Worm (Caenorhabditis elegans) whole organism, early embryonic: ENCODE data around the gene bli-1.

Source experiments
- B0310.2 ChIP-seq: sonication (generic microtip); optimal IDR thresholded peaks from 2 replicates; lab custom pipeline; 2016; ENCODE audit warnings: mild to moderate bottlenecking, missing genetic modification characterization, missing compliant biosample characterization
- F13C5.2 ChIP-seq: sonication (generic microtip); optimal IDR thresholded peaks from 2 replicates; lab custom pipeline; 2017; ENCODE audit warnings: mild to moderate bottlenecking, missing genetic modification characterization, inconsistent platforms, missing compliant biosample characterization
- aly-1 ChIP-seq: sonication (generic microtip); optimal IDR thresholded peaks from 2 replicates; lab custom pipeline; 2016; ENCODE audit warnings: missing genetic modification characterization, missing compliant biosample characterization
- ama-1 ChIP-seq: fragments of 150-350 bp; optimal IDR thresholded peaks from 2 replicates; lab custom pipeline; 2014
- ceh-13 ChIP-seq: fragments of 200-800 bp; sonication (Bioruptor generic); optimal IDR thresholded peaks from 2 replicates; lab custom pipeline; 2018; ENCODE audit warnings: mild to moderate bottlenecking, missing genetic modification characterization, missing compliant biosample characterization
- ceh-36 ChIP-seq: sonication (generic microtip); optimal IDR thresholded peaks from 2 replicates; lab custom pipeline; 2016; ENCODE audit warnings: missing genetic modification characterization, inconsistent platforms, missing compliant biosample characterization
- ets-7 ChIP-seq: sonication (generic microtip); optimal IDR thresholded peaks from 2 replicates; lab custom pipeline; 2016; ENCODE audit warnings: missing genotype, missing genetic modification characterization, missing compliant biosample characterization
- flt-1 ChIP-seq: fragments of 200-800 bp; sonication (Bioruptor generic); IDR thresholded peaks from 2 replicates; pipeline ENCODE4 v1.3.6; 2022; ENCODE audit warnings: missing genetic modification characterization, missing compliant biosample characterization
- hmbx-1 ChIP-seq: sonication (generic microtip); optimal IDR thresholded peaks from 2 replicates; lab custom pipeline; 2016; ENCODE audit warnings: mild to moderate bottlenecking, missing genetic modification characterization, missing compliant biosample characterization
- hmg-4 ChIP-seq: fragments of 200-800 bp; sonication (Bioruptor generic); optimal IDR thresholded peaks from 2 replicates; lab custom pipeline; 2018; ENCODE audit warnings: mild to moderate bottlenecking, missing genetic modification characterization, missing compliant biosample characterization
- hnd-1 ChIP-seq: sonication (generic microtip); optimal IDR thresholded peaks from 2 replicates; lab custom pipeline; 2016; ENCODE audit warnings: missing genetic modification characterization, missing compliant biosample characterization
- pes-1 ChIP-seq: fragments of 200-800 bp; sonication (Bioruptor generic); IDR thresholded peaks from 2 replicates; pipeline ENCODE4 v1.3.6; 2022; ENCODE audit warnings: missing genetic modification reagents, missing genetic modification characterization, missing compliant biosample characterization
- scrt-1 ChIP-seq: fragments of 200-800 bp; sonication (Bioruptor generic); IDR thresholded peaks from 2 replicates; pipeline ENCODE4 v1.3.6; 2022; ENCODE audit warnings: missing genetic modification characterization, missing compliant biosample characterization
- sea-1 ChIP-seq: fragments of 200-800 bp; sonication (Bioruptor generic); conservative IDR thresholded peaks from 2 replicates; pipeline ENCODE4 v1.3.6; 2022; ENCODE audit warnings: missing genetic modification characterization, missing compliant biosample characterization
- tbx-11 ChIP-seq: fragments of 200-800 bp; sonication (Bioruptor generic); IDR thresholded peaks from 2 replicates; pipeline ENCODE4 v1.3.6; 2022; ENCODE audit warnings: missing genetic modification characterization, missing compliant biosample characterization
- tbx-37 ChIP-seq: fragments of 200-800 bp; sonication (Bioruptor generic); conservative IDR thresholded peaks from 2 replicates; pipeline ENCODE4 v1.3.6; 2022; ENCODE audit warnings: missing genetic modification reagents, missing genetic modification characterization, missing compliant biosample characterization
- tra-4 ChIP-seq: sonication (generic microtip); optimal IDR thresholded peaks from 2 replicates; lab custom pipeline; 2017; ENCODE audit warnings: missing genetic modification characterization, missing compliant biosample characterization

The bli-1 gene

ce11 chrII:10717124-10717523 lies 8.4 kb downstream of the bli-1 start, which contains the start of gene C09G5.13:
Gene C09G5.13 (plus strand): TSS chrII:10717424.
- TF ChIP-seq pes-1 (GFP tag; lab: Robert Waterston, UW) (no peak), ceh-36 (no peak), hmg-4 (GFP tag; lab: Kevin White, UChicago) (no peak), flt-1 (GFP tag; lab: Robert Waterston, UW) (no peak), hnd-1 (tag; lab: Kevin White, UChicago) (no peak), tra-4 (tag; lab: Kevin White, UChicago) (no peak), F13C5.2 (tag; lab: Kevin White, UChicago) (no peak), scrt-1 (GFP tag; lab: Robert Waterston, UW) (no peak), sea-1 (GFP tag; lab: Robert Waterston, UW) (no peak), tbx-37 (GFP tag; lab: Robert Waterston, UW) (no peak)

- TF ChIP-seq F13C5.2 (tag; lab: Kevin White, UChicago) (no peak), hmg-4 (GFP tag; lab: Kevin White, UChicago) (no peak), aly-1 (tag; lab: Kevin White, UChicago) (no peak), tbx-37 (GFP tag; lab: Robert Waterston, UW) (no peak)
Observed at ce11 chrII:10719931-10720330, 11.2 kb downstream of the bli-1 start, which contains the start of gene mks-5. Gene mks-5 (plus strand): TSS chrII:10720231.

- no peak for TF ChIP-seq ets-7 (tag; lab: Kevin White, UChicago)
- no peak for TF ChIP-seq hmg-4 (GFP tag; lab: Kevin White, UChicago)
- no peak for TF ChIP-seq aly-1 (tag; lab: Kevin White, UChicago)
- TF ChIP-seq tra-4 (tag; lab: Kevin White, UChicago): no peak
- TF ChIP-seq hmbx-1 (tag; lab: Kevin White, UChicago): no peak
- no peak for TF ChIP-seq B0310.2 (tag; lab: Kevin White, UChicago)
- no peak for TF ChIP-seq ama-1 (lab: Kevin White, UChicago)
- no peak for TF ChIP-seq F13C5.2 (tag; lab: Kevin White, UChicago)
- no peak for TF ChIP-seq scrt-1 (GFP tag; lab: Robert Waterston, UW)
- TF ChIP-seq tbx-37 (GFP tag; lab: Robert Waterston, UW): no peak
- TF ChIP-seq hnd-1 (tag; lab: Kevin White, UChicago): no peak
- TF ChIP-seq pes-1 (GFP tag; lab: Robert Waterston, UW): no peak
- TF ChIP-seq ceh-13 (GFP tag; lab: Kevin White, UChicago): no peak
Observed at ce11 chrII:10723069-10723468, 14.3 kb downstream of the bli-1 start, which contains the start of gene C09G5.14. Gene C09G5.14 (minus strand): TSS chrII:10723169.

ce11 chrII:10730702-10731101 lies 21.9 kb downstream of the bli-1 start:
- TF ChIP-seq pes-1 (GFP tag; lab: Robert Waterston, UW): no peak
- TF ChIP-seq tbx-11 (GFP tag; lab: Robert Waterston, UW): no peak
- no peak for TF ChIP-seq B0310.2 (tag; lab: Kevin White, UChicago)

ce11 chrII:10731552-10731951 lies 22.8 kb downstream of the bli-1 start, which contains the start of gene glb-12:
Gene glb-12 (minus strand): TSS chrII:10731652.
- TF ChIP-seq flt-1 (GFP tag; lab: Robert Waterston, UW) (no peak), aly-1 (tag; lab: Kevin White, UChicago) (no peak), tra-4 (tag; lab: Kevin White, UChicago) (no peak), hmbx-1 (tag; lab: Kevin White, UChicago) (no peak), ceh-13 (GFP tag; lab: Kevin White, UChicago) (no peak), F13C5.2 (tag; lab: Kevin White, UChicago) (no peak)

ce11 chrII:10737059-10737458 lies 28.3 kb downstream of the bli-1 start, which contains the start of gene C52A11.3:
Gene C52A11.3 (plus strand): TSS chrII:10737359.
- no peak for TF ChIP-seq sea-1 (GFP tag; lab: Robert Waterston, UW)
- no peak for TF ChIP-seq pes-1 (GFP tag; lab: Robert Waterston, UW)
- no peak for TF ChIP-seq hmg-4 (GFP tag; lab: Kevin White, UChicago)
- TF ChIP-seq tbx-11 (GFP tag; lab: Robert Waterston, UW): no peak
- TF ChIP-seq hnd-1 (tag; lab: Kevin White, UChicago): no peak
- TF ChIP-seq aly-1 (tag; lab: Kevin White, UChicago): no peak
- TF ChIP-seq ceh-13 (GFP tag; lab: Kevin White, UChicago): no peak

ce11 chrII:10744801-10745200 lies 36.0 kb downstream of the bli-1 start:
- TF ChIP-seq ets-7 (tag; lab: Kevin White, UChicago): no peak
- no peak for TF ChIP-seq hmbx-1 (tag; lab: Kevin White, UChicago)
- TF ChIP-seq scrt-1 (GFP tag; lab: Robert Waterston, UW): no peak
- TF ChIP-seq flt-1 (GFP tag; lab: Robert Waterston, UW): no peak
- no peak for TF ChIP-seq ceh-13 (GFP tag; lab: Kevin White, UChicago)
- no peak for TF ChIP-seq sea-1 (GFP tag; lab: Robert Waterston, UW)
- TF ChIP-seq hmg-4 (GFP tag; lab: Kevin White, UChicago): no peak
- TF ChIP-seq aly-1 (tag; lab: Kevin White, UChicago): no peak
- no peak for TF ChIP-seq tra-4 (tag; lab: Kevin White, UChicago)
- no peak for TF ChIP-seq pes-1 (GFP tag; lab: Robert Waterston, UW)
- TF ChIP-seq ama-1 (lab: Kevin White, UChicago): no peak
- TF ChIP-seq ceh-36: no peak
- no peak for TF ChIP-seq tbx-11 (GFP tag; lab: Robert Waterston, UW)
- no peak for TF ChIP-seq F13C5.2 (tag; lab: Kevin White, UChicago)
- TF ChIP-seq B0310.2 (tag; lab: Kevin White, UChicago): no peak
- TF ChIP-seq hnd-1 (tag; lab: Kevin White, UChicago): no peak
- no peak for TF ChIP-seq tbx-37 (GFP tag; lab: Robert Waterston, UW)
